Worm (Caenorhabditis elegans) whole organism, L4/young adult: ENCODE results near the gene acdh-2.

Experiments used
- dao-5 ChIP-seq: sonication (generic microtip); optimal IDR thresholded peaks from 2 replicates; lab custom pipeline; 2016; ENCODE audit warnings: missing genotype, missing genetic modification characterization, moderate library complexity, missing compliant biosample characterization
- him-1 ChIP-seq: sonication (generic microtip); optimal IDR thresholded peaks from 2 replicates; lab custom pipeline; 2016; ENCODE audit warnings: missing genotype, missing genetic modification reagents, missing genetic modification characterization, missing compliant biosample characterization

DNA sequence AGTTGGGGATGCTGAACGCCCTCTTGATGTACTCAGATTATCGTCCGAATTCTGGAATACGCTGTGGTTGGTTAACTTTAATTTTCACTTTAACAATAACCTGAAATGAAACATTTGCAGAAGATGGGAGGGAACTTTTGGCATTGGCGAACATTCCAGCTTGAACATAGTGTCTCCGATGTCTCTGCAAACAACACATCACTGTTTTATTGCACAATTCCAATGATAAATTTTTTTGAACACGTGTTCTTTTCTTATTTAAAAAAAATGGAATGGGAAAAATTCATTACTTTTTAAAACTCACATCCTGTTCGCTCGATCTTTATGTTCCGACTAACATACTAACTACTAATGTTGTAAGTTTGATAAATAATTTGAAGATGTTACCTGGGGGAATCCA lies 46.8 kb downstream of the acdh-2 start, which contains the start of gene fzy-1:
- no peak for TF ChIP-seq him-1 (tag; lab: Kevin White, UChicago)
- TF ChIP-seq dao-5 (tag; lab: Kevin White, UChicago), result no peak
